Fruit fly (Drosophila melanogaster) whole organism, prepupa: ENCODE results near the gene TwdlV.

Experiments
- CG11294 ChIP-seq: fragments of 200-800 bp; sonication (Bioruptor generic); IDR thresholded peaks from 2 replicates; pipeline ENCODE4 v1.3.6; 2022; ENCODE audit warnings: missing biosample characterization, missing genetic modification characterization
- CG32006 ChIP-seq: fragments of 200-800 bp; sonication (Bioruptor generic); optimal IDR thresholded peaks from 3 replicates; lab custom pipeline; 2017; ENCODE audit warnings: missing biosample characterization, mild to moderate bottlenecking, missing genetic modification characterization
- CG7368 ChIP-seq: fragments of 200-800 bp; sonication (Bioruptor generic); optimal IDR thresholded peaks from 3 replicates; lab custom pipeline; 2016; ENCODE audit warnings: missing biosample characterization, missing genetic modification characterization
- Hr38 ChIP-seq: sonication (Bioruptor generic); optimal IDR thresholded peaks from 2 replicates; lab custom pipeline; 2016; ENCODE audit warnings: missing biosample characterization, missing genetic modification characterization
- OdsH ChIP-seq: fragments of 200-800 bp; sonication (Bioruptor generic); optimal IDR thresholded peaks from 3 replicates; lab custom pipeline; 2016; ENCODE audit warnings: missing biosample characterization, missing genetic modification characterization
- Sox15 ChIP-seq: fragments of 200-800 bp; sonication (Bioruptor generic); optimal IDR thresholded peaks from 3 replicates; lab custom pipeline; 2016; ENCODE audit warnings: missing biosample characterization, missing genetic modification characterization
- dac ChIP-seq: fragments of 200-800 bp; sonication (Bioruptor generic); optimal IDR thresholded peaks from 2 replicates; lab custom pipeline; 2017; ENCODE audit warnings: missing biosample characterization, mild to moderate bottlenecking, missing genetic modification characterization
- ss ChIP-seq, 2 experiments: fragments of 200-800 bp; sonication (Bioruptor generic); optimal IDR thresholded peaks; 2 replicates in 1 of 2; 3 replicates in 1 of 2; lab custom pipeline; 2017 to 2018; ENCODE audit warnings: mild to moderate bottlenecking in 2 of 2, missing biosample characterization in 2 of 2, missing genetic modification characterization in 2 of 2, moderate library complexity in 1 of 2

DNA sequence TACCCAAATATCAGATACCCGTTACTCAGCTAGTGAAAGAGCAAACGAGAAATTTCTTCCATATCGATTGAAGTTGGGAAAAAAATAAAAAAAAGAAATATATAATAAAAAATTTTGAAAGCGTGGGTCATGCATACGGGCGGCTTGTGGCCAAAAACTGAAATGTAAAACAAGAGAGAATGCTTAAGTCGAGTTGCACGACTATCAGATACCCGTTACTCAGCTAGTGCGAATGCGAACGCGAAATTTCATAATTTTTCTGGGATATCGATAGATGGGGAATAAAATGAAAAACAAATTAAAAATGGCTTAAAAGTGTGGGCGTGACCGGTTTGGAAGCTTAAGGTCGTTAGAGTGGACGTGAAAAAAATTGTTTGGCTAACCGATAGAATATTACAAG is 13.8 kb downstream of the TwdlV start:
- TF ChIP-seq dac (GFP tag; lab: Kevin White, UChicago): no peak
- TF ChIP-seq CG32006 (GFP tag; lab: Kevin White, UChicago): no peak
- no peak for TF ChIP-seq OdsH (GFP tag; lab: Kevin White, UChicago)
- TF ChIP-seq ss (GFP tag; optimal IDR thresholded peaks at IDR 0.05; lab: Kevin White, UChicago): no peak
- no peak for TF ChIP-seq Hr38
- TF ChIP-seq CG11294 (GFP tag; lab: Robert Waterston, UW): no peak
- no peak for TF ChIP-seq Sox15 (GFP tag; lab: Kevin White, UChicago)
- no peak for TF ChIP-seq CG7368 (GFP tag; lab: Kevin White, UChicago)
